Fruit fly (Drosophila melanogaster) whole organism, embryonic: Measurements from ENCODE around the gene CG43322.

Experiments used
- Adf1 ChIP-seq: fragments of 200-800 bp; sonication (Bioruptor generic); IDR thresholded peaks from 2 replicates; pipeline ENCODE4 v1.3.6; 2022; ENCODE audit warnings: missing biosample characterization, missing genetic modification characterization
- Asciz ChIP-seq: fragments of 200-800 bp; sonication (Bioruptor generic); optimal IDR thresholded peaks from 2 replicates; lab custom pipeline; 2017; ENCODE audit warnings: missing biosample characterization, mild to moderate bottlenecking, missing genetic modification characterization, missing genetic modification reagents
- BEAF-32 ChIP-seq: fragments of 200-800 bp; sonication (Bioruptor generic); optimal IDR thresholded peaks from 3 replicates; lab custom pipeline; 2017; ENCODE audit warnings: missing biosample characterization, missing genetic modification characterization, mild to moderate bottlenecking, moderate library complexity, missing genetic modification reagents
- CG10431 ChIP-seq: fragments of 200-800 bp; sonication (Bioruptor generic); optimal IDR thresholded peaks from 3 replicates; lab custom pipeline; 2018; ENCODE audit warnings: missing biosample characterization, mild to moderate bottlenecking, missing genetic modification characterization
- CG10979 ChIP-seq: fragments of 200-800 bp; sonication (Bioruptor generic); optimal IDR thresholded peaks from 2 replicates; lab custom pipeline; 2018; ENCODE audit warnings: missing biosample characterization, mild to moderate bottlenecking, missing genetic modification characterization, moderate library complexity
- CG1603 ChIP-seq: fragments of 200-800 bp; sonication (Bioruptor generic); optimal IDR thresholded peaks from 2 replicates; lab custom pipeline; 2019; ENCODE audit warnings: missing biosample characterization, mild to moderate bottlenecking, missing genetic modification characterization, moderate library complexity
- CG17361 ChIP-seq: fragments of 200-800 bp; sonication (Bioruptor generic); IDR thresholded peaks from 3 replicates; pipeline ENCODE4 v1.3.6; 2022; ENCODE audit warnings: missing biosample characterization, missing genetic modification characterization
- CG17829 ChIP-seq: fragments of 200-800 bp; optimal IDR thresholded peaks from 2 replicates; lab custom pipeline; 2019; ENCODE audit warnings: missing biosample characterization, mild to moderate bottlenecking, missing genetic modification characterization, moderate library complexity
- CG18262 ChIP-seq: fragments of 200-800 bp; optimal IDR thresholded peaks from 3 replicates; lab custom pipeline; 2019; ENCODE audit warnings: missing biosample characterization, mild to moderate bottlenecking, missing genetic modification characterization, moderate library complexity
- CG2116 ChIP-seq: fragments of 200-800 bp; sonication (Bioruptor generic); optimal IDR thresholded peaks from 3 replicates; lab custom pipeline; 2018; ENCODE audit warnings: missing biosample characterization, mild to moderate bottlenecking, missing genetic modification characterization
- CG2889 ChIP-seq: fragments of 200-800 bp; sonication (Bioruptor generic); IDR thresholded peaks from 3 replicates; pipeline ENCODE4 v1.3.6; 2022; ENCODE audit warnings: missing biosample characterization, missing genetic modification characterization
- CG3847 ChIP-seq: fragments of 200-800 bp; sonication (Bioruptor generic); IDR thresholded peaks from 2 replicates; pipeline ENCODE4 v1.3.6; 2022; ENCODE audit warnings: missing biosample characterization, missing genetic modification characterization
- CG4730 ChIP-seq: fragments of 200-800 bp; sonication (Bioruptor generic); IDR thresholded peaks from 2 replicates; pipeline ENCODE4 v1.3.6; 2022; ENCODE audit warnings: missing biosample characterization, missing genetic modification characterization
- CG6854 ChIP-seq: fragments of 200-800 bp; sonication (Bioruptor generic); optimal IDR thresholded peaks from 3 replicates; lab custom pipeline; 2017; ENCODE audit warnings: missing biosample characterization, mild to moderate bottlenecking, missing genetic modification characterization
- CG9727 ChIP-seq: fragments of 200-800 bp; sonication (Bioruptor generic); optimal IDR thresholded peaks from 3 replicates; lab custom pipeline; 2017; ENCODE audit warnings: missing biosample characterization, mild to moderate bottlenecking, missing genetic modification characterization
- CG9817 ChIP-seq: fragments of 200-800 bp; sonication (Bioruptor generic); optimal IDR thresholded peaks from 2 replicates; lab custom pipeline; 2018; ENCODE audit warnings: missing biosample characterization, mild to moderate bottlenecking, missing genetic modification characterization, moderate library complexity
- CrebB ChIP-seq: fragments of 200-800 bp; sonication (Bioruptor generic); optimal IDR thresholded peaks from 3 replicates; lab custom pipeline; 2018; ENCODE audit warnings: missing biosample characterization, mild to moderate bottlenecking, missing genetic modification characterization
- D ChIP-seq, 2 experiments: fragments of 200-800 bp in 1 of 2; fragments of >200 bp in 1 of 2; sonication (Bioruptor generic) in 1 of 2; optimal IDR thresholded peaks; 2 replicates in 1 of 2; 3 replicates in 1 of 2; lab custom pipeline; 2017; ENCODE audit warnings: mild to moderate bottlenecking in 1 of 2, missing biosample characterization in 1 of 2, missing genetic modification characterization in 1 of 2, missing genetic modification reagents in 1 of 2
- Deaf1 ChIP-seq: fragments of 200-800 bp; optimal IDR thresholded peaks from 3 replicates; lab custom pipeline; 2019; ENCODE audit warnings: missing biosample characterization, mild to moderate bottlenecking, missing genetic modification characterization, moderate library complexity
- Elba2 ChIP-seq: fragments of 200-800 bp; sonication (Bioruptor generic); optimal IDR thresholded peaks from 3 replicates; lab custom pipeline; 2016; ENCODE audit warnings: missing biosample characterization, missing genetic modification characterization
- Ets97D ChIP-seq: fragments of 200-800 bp; sonication (Bioruptor generic); optimal IDR thresholded peaks from 3 replicates; lab custom pipeline; 2016; ENCODE audit warnings: missing biosample characterization, missing genetic modification characterization
- Fer2 ChIP-seq: fragments of 200-800 bp; sonication (Bioruptor generic); optimal IDR thresholded peaks from 2 replicates; lab custom pipeline; 2018; ENCODE audit warnings: missing biosample characterization, mild to moderate bottlenecking, missing genetic modification characterization, moderate library complexity
- GATAe ChIP-seq: fragments of 200-800 bp; sonication (Bioruptor generic); conservative IDR thresholded peaks from 2 replicates; pipeline ENCODE4 v1.3.6; 2022; ENCODE audit warnings: missing biosample characterization, missing genetic modification characterization
- HLH3B ChIP-seq: fragments of 200-800 bp; sonication (Bioruptor generic); IDR thresholded peaks from 2 replicates; pipeline ENCODE4 v1.3.6; 2022; ENCODE audit warnings: missing biosample characterization, missing genetic modification characterization
- Hey ChIP-seq: fragments of 200-800 bp; sonication (Bioruptor generic); optimal IDR thresholded peaks from 3 replicates; lab custom pipeline; 2018; ENCODE audit warnings: missing biosample characterization, mild to moderate bottlenecking, missing genetic modification characterization
- HmgZ ChIP-seq: fragments of 200-800 bp; sonication (Bioruptor generic); optimal IDR thresholded peaks from 2 replicates; lab custom pipeline; 2018; ENCODE audit warnings: missing biosample characterization, mild to moderate bottlenecking, missing genetic modification characterization
- Hsf ChIP-seq: fragments of 200-800 bp; sonication (Bioruptor generic); optimal IDR thresholded peaks from 3 replicates; lab custom pipeline; 2016; ENCODE audit warnings: missing biosample characterization, missing genetic modification characterization
- Mad ChIP-seq: fragments of 200-800 bp; sonication (Bioruptor generic); optimal IDR thresholded peaks from 2 replicates; lab custom pipeline; 2016; ENCODE audit warnings: missing biosample characterization, missing genetic modification characterization
- NC2α ChIP-seq: fragments of 200-800 bp; sonication (Bioruptor generic); optimal IDR thresholded peaks from 2 replicates; lab custom pipeline; 2016; ENCODE audit warnings: missing biosample characterization, missing genetic modification characterization
- NFAT ChIP-seq: fragments of 200-800 bp; sonication (Bioruptor generic); IDR thresholded peaks from 2 replicates; pipeline ENCODE4 v1.3.6; 2022; ENCODE audit warnings: missing biosample characterization, missing genetic modification characterization
- Side ChIP-seq: fragments of 200-800 bp; sonication (Bioruptor generic); optimal IDR thresholded peaks from 2 replicates; lab custom pipeline; 2016; ENCODE audit warnings: missing biosample characterization, missing genetic modification characterization
- Sin3A ChIP-seq: fragments of >200 bp; optimal IDR thresholded peaks from 2 replicates; lab custom pipeline; 2018
- bigmax ChIP-seq: fragments of 200-800 bp; sonication (Bioruptor generic); optimal IDR thresholded peaks from 2 replicates; lab custom pipeline; 2018; ENCODE audit warnings: missing biosample characterization, mild to moderate bottlenecking, missing genetic modification characterization
- cad ChIP-seq: fragments of >200 bp; optimal IDR thresholded peaks from 2 replicates; lab custom pipeline; 2017; ENCODE audit warnings: missing biosample characterization, missing genetic modification characterization
- caup ChIP-seq: fragments of 200-800 bp; sonication (Bioruptor generic); optimal IDR thresholded peaks from 3 replicates; lab custom pipeline; 2017; ENCODE audit warnings: missing biosample characterization, mild to moderate bottlenecking, missing genetic modification characterization, moderate library complexity; ENCODE audit not compliant: severe bottlenecking
- chn ChIP-seq: fragments of 200-800 bp; sonication (Bioruptor generic); optimal IDR thresholded peaks from 2 replicates; lab custom pipeline; 2016; ENCODE audit warnings: missing biosample characterization, missing genetic modification characterization
- crol ChIP-seq: fragments of 200-800 bp; sonication (Bioruptor generic); IDR thresholded peaks from 2 replicates; pipeline ENCODE4 v1.3.6; 2022; ENCODE audit warnings: missing biosample characterization, missing genetic modification characterization
- dan ChIP-seq: fragments of 200-800 bp; sonication (Bioruptor generic); IDR thresholded peaks from 2 replicates; pipeline ENCODE4 v1.3.6; 2022; ENCODE audit warnings: missing biosample characterization, missing genetic modification characterization
- dpn ChIP-seq, 2 experiments: fragments of 200-800 bp; sonication (Bioruptor generic); optimal IDR thresholded peaks; 3 replicates each; lab custom pipeline; 2016; ENCODE audit warnings: missing biosample characterization in 2 of 2, missing genetic modification characterization in 2 of 2
- eyg ChIP-seq: fragments of 200-800 bp; sonication (Bioruptor generic); optimal IDR thresholded peaks from 3 replicates; lab custom pipeline; 2016; ENCODE audit warnings: missing biosample characterization, missing genetic modification characterization
- fd96Cb ChIP-seq: fragments of 200-800 bp; sonication (Bioruptor generic); optimal IDR thresholded peaks from 2 replicates; lab custom pipeline; 2018; ENCODE audit warnings: missing biosample characterization, mild to moderate bottlenecking, missing genetic modification characterization, moderate library complexity
- h ChIP-seq: fragments of >200 bp; optimal IDR thresholded peaks from 2 replicates; lab custom pipeline; 2017
- insv ChIP-seq, 2 experiments: fragments of 200-800 bp; sonication (Bioruptor generic); optimal IDR thresholded peaks; 3 replicates each; lab custom pipeline; 2016 to 2018; ENCODE audit warnings: missing biosample characterization in 2 of 2, missing genetic modification characterization in 2 of 2
- ken ChIP-seq: fragments of 200-800 bp; sonication (Bioruptor generic); IDR thresholded peaks from 3 replicates; pipeline ENCODE4 v1.3.6; 2022; ENCODE audit warnings: missing biosample characterization, missing genetic modification characterization
- nerfin-2 ChIP-seq: fragments of 200-800 bp; sonication (Bioruptor generic); IDR thresholded peaks from 2 replicates; pipeline ENCODE4 v1.3.6; 2022; ENCODE audit warnings: missing biosample characterization, missing genetic modification characterization; ENCODE audit not compliant: partially characterized antibody
- pros ChIP-seq: fragments of 200-800 bp; sonication (Bioruptor generic); optimal IDR thresholded peaks from 3 replicates; lab custom pipeline; 2019; ENCODE audit warnings: missing biosample characterization, mild to moderate bottlenecking, missing genetic modification characterization, moderate library complexity
- sima ChIP-seq: fragments of 200-800 bp; sonication (Bioruptor generic); optimal IDR thresholded peaks from 2 replicates; lab custom pipeline; 2016; ENCODE audit warnings: missing biosample characterization, missing genetic modification characterization
- sna ChIP-seq: fragments of 200-800 bp; sonication (Bioruptor generic); IDR thresholded peaks from 2 replicates; pipeline ENCODE4 v1.3.6; 2022; ENCODE audit warnings: missing biosample characterization, missing genetic modification characterization; ENCODE audit not compliant: partially characterized antibody
- so ChIP-seq: fragments of 200-800 bp; sonication (Bioruptor generic); IDR thresholded peaks from 3 replicates; pipeline ENCODE4 v1.3.6; 2022; ENCODE audit warnings: missing biosample characterization, missing genetic modification characterization
- tio ChIP-seq: fragments of 200-800 bp; sonication (Bioruptor generic); optimal IDR thresholded peaks from 2 replicates; lab custom pipeline; 2017; ENCODE audit warnings: missing biosample characterization, missing genetic modification characterization, inconsistent platforms
- z ChIP-seq: fragments of 200-800 bp; sonication (Bioruptor generic); IDR thresholded peaks from 3 replicates; pipeline ENCODE4 v1.3.6; 2022; ENCODE audit warnings: missing biosample characterization, missing genetic modification characterization
- zen2 ChIP-seq: fragments of 200-800 bp; sonication (Bioruptor generic); IDR thresholded peaks from 3 replicates; pipeline ENCODE4 v1.3.6; 2022; ENCODE audit warnings: missing biosample characterization, missing genetic modification characterization; ENCODE audit not compliant: partially characterized antibody

CG43322 gene

dm6 chr2L:6964022-6964434, 49.2 kb upstream of the CG43322 start, which contains the start of the genes sip2 and Coprox (continued):
- TF ChIP-seq zen2 (GFP tag; lab: Robert Waterston, UW) (no peak), pros (no peak), Elba2 (GFP tag; lab: Kevin White, UChicago) (no peak), cad (GFP tag; lab: Kevin White, UChicago) (no peak), CG10979 (tag; lab: Kevin White, UChicago) (peak; percentile 62), CG2889 (GFP tag; lab: Robert Waterston, UW) (no peak), eyg (no peak), fd96Cb (tag; lab: Kevin White, UChicago) (peak; percentile 61), CG3847 (GFP tag; lab: Robert Waterston, UW) (no peak), crol (GFP tag; lab: Robert Waterston, UW) (no peak), CG10431 (peak; percentile 75), CG9727 (GFP tag; lab: Kevin White, UChicago) (peak; percentile 69), BEAF-32 (GFP tag; lab: Kevin White, UChicago) (peak; percentile 35), Sin3A (lab: Kevin White, UChicago) (no peak), CG4730 (peak; percentile 34; the same call in 1 of the 2 replicates), Deaf1 (tag; lab: Kevin White, UChicago) (no peak), CG1603 (tag; lab: Kevin White, UChicago) (no peak), CG9817 (tag; lab: Kevin White, UChicago) (peak; percentile 66), Side (GFP tag; lab: Kevin White, UChicago) (no peak), GATAe (GFP tag; lab: Robert Waterston, UW) (no peak), sna (no peak), CG18262 (tag; lab: Kevin White, UChicago) (peak; percentile 82), CG17829 (tag; lab: Kevin White, UChicago) (peak; percentile 88), Fer2 (tag; lab: Kevin White, UChicago) (peak; percentile 53), z (GFP tag; lab: Robert Waterston, UW) (no peak), caup (GFP tag; lab: Kevin White, UChicago) (peak; percentile 50), tio (no peak), so (GFP tag; lab: Robert Waterston, UW) (no peak), HmgZ (tag; lab: Kevin White, UChicago) (peak; percentile 60), Mad (GFP tag; lab: Kevin White, UChicago) (no peak), Hsf (no peak), CG17361 (GFP tag; lab: Robert Waterston, UW) (peak; percentile 89), Asciz (GFP tag; lab: Kevin White, UChicago) (no peak), CG6854 (GFP tag; lab: Kevin White, UChicago) (no peak), NFAT (GFP tag; lab: Robert Waterston, UW) (no peak; the same call in 1 of the 2 replicates)

DNA sequence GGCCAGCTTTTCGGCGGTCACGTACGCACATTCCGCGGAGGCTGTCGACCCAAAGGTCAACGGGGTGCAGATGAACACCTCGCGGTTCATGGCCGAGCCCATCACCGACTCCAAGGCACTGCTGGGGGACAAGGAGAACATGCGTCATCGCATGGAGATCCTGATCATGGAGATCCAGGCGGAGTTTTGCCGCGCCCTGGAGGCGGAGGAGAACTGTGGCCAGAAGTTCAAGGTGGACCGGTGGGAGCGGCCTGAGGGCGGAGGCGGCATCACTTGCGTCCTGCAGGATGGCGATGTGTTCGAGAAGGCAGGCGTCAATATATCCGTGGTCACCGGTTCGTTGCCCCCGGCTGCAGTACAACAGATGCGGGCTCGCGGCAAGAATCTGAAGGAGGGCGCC, 48.6 kb upstream of the CG43322 start:
- TF ChIP-seq dpn (GFP tag; optimal IDR thresholded peaks at IDR 0.05; lab: Kevin White, UChicago) (no peak), Asciz (GFP tag; lab: Kevin White, UChicago) (no peak), dan (GFP tag; lab: Robert Waterston, UW) (no peak), HLH3B (no peak), CG2116 (GFP tag; lab: Kevin White, UChicago) (no peak), insv (GFP tag; optimal IDR thresholded peaks at IDR 0.05; lab: Kevin White, UChicago) (no peak), CrebB (tag; lab: Kevin White, UChicago) (no peak), chn (no peak), Elba2 (GFP tag; lab: Kevin White, UChicago) (no peak), Adf1 (no peak), nerfin-2 (GFP tag; lab: Robert Waterston, UW) (peak; percentile 18; the same call in 1 of the 2 replicates), NC2α (no peak), h (lab: Kevin White, UChicago) (no peak), bigmax (no peak), Ets97D (GFP tag; lab: Kevin White, UChicago) (no peak), D (optimal IDR thresholded peaks at IDR 0.05; lab: Kevin White, UChicago) (no peak), D (GFP tag; optimal IDR thresholded peaks at IDR 0.05; lab: Kevin White, UChicago) (no peak), sima (GFP tag; lab: Kevin White, UChicago) (no peak), Hey (no peak), ken (GFP tag; lab: Robert Waterston, UW) (no peak), GATAe (GFP tag; lab: Robert Waterston, UW) (no peak)
